Fruit fly (Drosophila melanogaster) whole organism, embryonic: ENCODE results near the gene CG13024.

Experiments
- Atf-2 ChIP-seq: fragments of 200-800 bp; sonication (Bioruptor generic); optimal IDR thresholded peaks from 2 replicates; lab custom pipeline; 2016; ENCODE audit warnings: missing biosample characterization, missing genetic modification characterization
- B-H1 ChIP-seq: fragments of 200-800 bp; sonication (Bioruptor generic); IDR thresholded peaks from 3 replicates; pipeline ENCODE4 v1.3.6; 2022; ENCODE audit warnings: missing biosample characterization, missing genetic modification characterization
- CG10209 ChIP-seq: fragments of 200-800 bp; sonication (Bioruptor generic); optimal IDR thresholded peaks from 3 replicates; lab custom pipeline; 2017; ENCODE audit warnings: missing biosample characterization, mild to moderate bottlenecking, missing genetic modification characterization, missing genetic modification reagents
- CG10267 ChIP-seq: fragments of 200-800 bp; sonication (Bioruptor generic); optimal IDR thresholded peaks from 2 replicates; lab custom pipeline; 2018; ENCODE audit warnings: missing biosample characterization, mild to moderate bottlenecking, missing genetic modification characterization, moderate library complexity
- CG10366 ChIP-seq: fragments of 200-800 bp; sonication (Bioruptor generic); IDR thresholded peaks from 2 replicates; pipeline ENCODE4 v1.3.6; 2022; ENCODE audit warnings: missing biosample characterization, missing genetic modification characterization
- CG11093 ChIP-seq: fragments of 200-800 bp; sonication (Bioruptor generic); IDR thresholded peaks from 3 replicates; pipeline ENCODE4 v1.3.6; 2022; ENCODE audit warnings: missing biosample characterization, missing genetic modification characterization
- CG1529 ChIP-seq: fragments of 200-800 bp; sonication (Bioruptor generic); optimal IDR thresholded peaks from 3 replicates; lab custom pipeline; 2018; ENCODE audit warnings: missing biosample characterization, missing genetic modification characterization
- CG15479 ChIP-seq: fragments of 200-800 bp; sonication (Bioruptor generic); optimal IDR thresholded peaks from 3 replicates; lab custom pipeline; 2019; ENCODE audit warnings: missing biosample characterization, mild to moderate bottlenecking, missing genetic modification characterization, moderate library complexity
- CG15696 ChIP-seq: fragments of 200-800 bp; sonication (Bioruptor generic); optimal IDR thresholded peaks from 2 replicates; lab custom pipeline; 2019; ENCODE audit warnings: missing biosample characterization, mild to moderate bottlenecking, missing genetic modification characterization, moderate library complexity
- CG1603 ChIP-seq: fragments of 200-800 bp; sonication (Bioruptor generic); optimal IDR thresholded peaks from 2 replicates; lab custom pipeline; 2019; ENCODE audit warnings: missing biosample characterization, mild to moderate bottlenecking, missing genetic modification characterization, moderate library complexity
- CG16813 ChIP-seq: fragments of 200-800 bp; sonication (Bioruptor generic); IDR thresholded peaks from 3 replicates; pipeline ENCODE4 v1.3.6; 2022; ENCODE audit warnings: missing biosample characterization, missing genetic modification characterization; ENCODE audit not compliant: partially characterized antibody
- CG17328 ChIP-seq: fragments of 200-800 bp; sonication (Bioruptor generic); IDR thresholded peaks from 2 replicates; pipeline ENCODE4 v1.3.6; 2022; ENCODE audit warnings: missing biosample characterization, missing genetic modification characterization
- CG17361 ChIP-seq: fragments of 200-800 bp; sonication (Bioruptor generic); IDR thresholded peaks from 3 replicates; pipeline ENCODE4 v1.3.6; 2022; ENCODE audit warnings: missing biosample characterization, missing genetic modification characterization
- CG17829 ChIP-seq: fragments of 200-800 bp; optimal IDR thresholded peaks from 2 replicates; lab custom pipeline; 2019; ENCODE audit warnings: missing biosample characterization, mild to moderate bottlenecking, missing genetic modification characterization, moderate library complexity
- CG2678 ChIP-seq: fragments of 200-800 bp; sonication (Bioruptor generic); optimal IDR thresholded peaks from 3 replicates; lab custom pipeline; 2019; ENCODE audit warnings: missing biosample characterization, mild to moderate bottlenecking, missing genetic modification characterization, moderate library complexity
- CG30403 ChIP-seq: fragments of 200-800 bp; sonication (Bioruptor generic); optimal IDR thresholded peaks from 3 replicates; lab custom pipeline; 2016; ENCODE audit warnings: missing biosample characterization, missing genetic modification characterization
- CG42726 ChIP-seq: fragments of 200-800 bp; sonication (Bioruptor generic); IDR thresholded peaks from 2 replicates; pipeline ENCODE4 v1.3.6; 2022; ENCODE audit warnings: missing biosample characterization, missing genetic modification characterization; ENCODE audit not compliant: partially characterized antibody
- CG4360 ChIP-seq: fragments of 200-800 bp; sonication (Bioruptor generic); IDR thresholded peaks from 2 replicates; pipeline ENCODE4 v1.3.6; 2022; ENCODE audit warnings: missing biosample characterization, missing genetic modification characterization
- CG4424 ChIP-seq: fragments of 200-800 bp; sonication (Bioruptor generic); optimal IDR thresholded peaks from 3 replicates; lab custom pipeline; 2016; ENCODE audit warnings: missing biosample characterization, missing genetic modification characterization
- CG4730 ChIP-seq: fragments of 200-800 bp; sonication (Bioruptor generic); IDR thresholded peaks from 2 replicates; pipeline ENCODE4 v1.3.6; 2022; ENCODE audit warnings: missing biosample characterization, missing genetic modification characterization
- D19B ChIP-seq: fragments of 200-800 bp; sonication (Bioruptor generic); optimal IDR thresholded peaks from 2 replicates; lab custom pipeline; 2017; ENCODE audit warnings: missing biosample characterization, mild to moderate bottlenecking, missing genetic modification characterization
- Dad ChIP-seq: fragments of 200-800 bp; sonication (Bioruptor generic); optimal IDR thresholded peaks from 3 replicates; lab custom pipeline; 2016; ENCODE audit warnings: missing biosample characterization, missing genetic modification characterization
- Dbx ChIP-seq: fragments of 200-800 bp; sonication (Bioruptor generic); IDR thresholded peaks from 3 replicates; pipeline ENCODE4 v1.3.6; 2022; ENCODE audit warnings: missing biosample characterization, missing genetic modification characterization
- Kr ChIP-seq: fragments of 200-800 bp; sonication (Bioruptor generic); optimal IDR thresholded peaks from 2 replicates; lab custom pipeline; 2017; ENCODE audit warnings: missing biosample characterization, mild to moderate bottlenecking, missing genetic modification characterization
- Oli ChIP-seq: fragments of 200-800 bp; sonication (Bioruptor generic); optimal IDR thresholded peaks from 2 replicates; lab custom pipeline; 2018; ENCODE audit warnings: missing biosample characterization, mild to moderate bottlenecking, missing genetic modification characterization, moderate library complexity
- PHDP ChIP-seq: fragments of 200-800 bp; sonication (Bioruptor generic); optimal IDR thresholded peaks from 3 replicates; lab custom pipeline; 2018; ENCODE audit warnings: missing biosample characterization, mild to moderate bottlenecking, missing genetic modification characterization, moderate library complexity
- Ptx1 ChIP-seq: fragments of 200-800 bp; sonication (Bioruptor generic); IDR thresholded peaks from 2 replicates; pipeline ENCODE4 v1.3.6; 2022; ENCODE audit warnings: missing biosample characterization, missing genetic modification characterization
- Sry-β ChIP-seq: fragments of 200-800 bp; sonication (Bioruptor generic); optimal IDR thresholded peaks from 2 replicates; lab custom pipeline; 2018; ENCODE audit warnings: missing biosample characterization, mild to moderate bottlenecking, missing genetic modification characterization, moderate library complexity
- Usf ChIP-seq: fragments of 200-800 bp; sonication (Bioruptor generic); optimal IDR thresholded peaks from 2 replicates; lab custom pipeline; 2017; ENCODE audit warnings: missing genotype, missing biosample characterization, missing genetic modification characterization
- Xbp1 ChIP-seq: fragments of 200-800 bp; sonication (Bioruptor generic); optimal IDR thresholded peaks from 3 replicates; lab custom pipeline; 2016; ENCODE audit warnings: missing biosample characterization, mild to moderate bottlenecking, missing genetic modification characterization
- ara ChIP-seq: fragments of 200-800 bp; sonication (Bioruptor generic); IDR thresholded peaks from 2 replicates; pipeline ENCODE4 v1.3.6; 2022; ENCODE audit warnings: missing biosample characterization, missing genetic modification characterization
- corto ChIP-seq: fragments of 200-800 bp; sonication (Bioruptor generic); optimal IDR thresholded peaks from 2 replicates; lab custom pipeline; 2016; ENCODE audit warnings: missing biosample characterization, mild to moderate bottlenecking, missing genetic modification characterization, moderate library complexity
- croc ChIP-seq: fragments of 200-800 bp; sonication (Bioruptor generic); conservative IDR thresholded peaks from 3 replicates; pipeline ENCODE4 v1.3.6; 2022; ENCODE audit warnings: missing biosample characterization, missing genetic modification characterization
- crp ChIP-seq, 2 experiments: fragments of 200-800 bp; sonication (Bioruptor generic); optimal IDR thresholded peaks; 2 replicates in 1 of 2; 3 replicates in 1 of 2; lab custom pipeline; 2017; ENCODE audit warnings: missing biosample characterization in 2 of 2, missing genetic modification characterization in 2 of 2, mild to moderate bottlenecking in 1 of 2, moderate library complexity in 1 of 2
- dimm ChIP-seq: fragments of 200-800 bp; sonication (Bioruptor generic); IDR thresholded peaks from 2 replicates; pipeline ENCODE4 v1.3.6; 2022; ENCODE audit warnings: missing biosample characterization, missing genetic modification characterization
- dysf ChIP-seq: fragments of 200-800 bp; sonication (Bioruptor generic); IDR thresholded peaks from 3 replicates; pipeline ENCODE4 v1.3.6; 2022; ENCODE audit warnings: missing biosample characterization, missing genetic modification characterization
- exex ChIP-seq: fragments of 200-800 bp; sonication (Bioruptor generic); optimal IDR thresholded peaks from 4 replicates; lab custom pipeline; 2018; ENCODE audit warnings: missing biosample characterization, mild to moderate bottlenecking, missing genetic modification characterization, moderate library complexity
- fd102C ChIP-seq: fragments of 200-800 bp; sonication (Bioruptor generic); optimal IDR thresholded peaks from 2 replicates; lab custom pipeline; 2018; ENCODE audit warnings: missing biosample characterization, mild to moderate bottlenecking, missing genetic modification characterization, moderate library complexity
- fd3F ChIP-seq: fragments of 200-800 bp; sonication (Bioruptor generic); optimal IDR thresholded peaks from 2 replicates; lab custom pipeline; 2018; ENCODE audit warnings: missing biosample characterization, mild to moderate bottlenecking, missing genetic modification characterization, moderate library complexity
- mirr ChIP-seq: fragments of 200-800 bp; sonication (Bioruptor generic); optimal IDR thresholded peaks from 3 replicates; lab custom pipeline; 2018; ENCODE audit warnings: missing biosample characterization, mild to moderate bottlenecking, missing genetic modification characterization
- nerfin-1 ChIP-seq: fragments of 200-800 bp; sonication (Bioruptor generic); optimal IDR thresholded peaks from 3 replicates; lab custom pipeline; 2019; ENCODE audit warnings: missing biosample characterization, mild to moderate bottlenecking, missing genetic modification characterization, moderate library complexity
- odd ChIP-seq: fragments of 200-800 bp; sonication (Bioruptor generic); optimal IDR thresholded peaks from 2 replicates; lab custom pipeline; 2017; ENCODE audit warnings: missing biosample characterization, mild to moderate bottlenecking, missing genetic modification characterization
- onecut ChIP-seq: fragments of 200-800 bp; sonication (Bioruptor generic); IDR thresholded peaks from 2 replicates; pipeline ENCODE4 v1.3.6; 2022; ENCODE audit warnings: missing biosample characterization, missing genetic modification characterization
- org-1 ChIP-seq: fragments of 200-800 bp; sonication (Bioruptor generic); optimal IDR thresholded peaks from 2 replicates; lab custom pipeline; 2017; ENCODE audit warnings: missing biosample characterization, missing genetic modification characterization
- pnt ChIP-seq: fragments of 200-800 bp; sonication (Bioruptor generic); optimal IDR thresholded peaks from 3 replicates; lab custom pipeline; 2016; ENCODE audit warnings: missing biosample characterization, missing genetic modification characterization
- pros ChIP-seq: fragments of 200-800 bp; sonication (Bioruptor generic); optimal IDR thresholded peaks from 3 replicates; lab custom pipeline; 2019; ENCODE audit warnings: missing biosample characterization, mild to moderate bottlenecking, missing genetic modification characterization, moderate library complexity
- sens ChIP-seq: fragments of 200-800 bp; sonication (Bioruptor generic); peaks from one replicate; lab custom pipeline; 2016; ENCODE audit warnings: missing biosample characterization, missing genetic modification characterization
- trem ChIP-seq: fragments of 200-800 bp; optimal IDR thresholded peaks from 3 replicates; lab custom pipeline; 2019; ENCODE audit warnings: missing biosample characterization, mild to moderate bottlenecking, missing genetic modification characterization, moderate library complexity
- twi ChIP-seq: fragments of 200-800 bp; optimal IDR thresholded peaks from 2 replicates; lab custom pipeline; 2019; ENCODE audit warnings: missing biosample characterization, mild to moderate bottlenecking, missing genetic modification characterization, moderate library complexity

CG13024 gene

dm6 chr3L:16768001-16768652 is 60.7 kb downstream of the CG13024 start (continued):
- TF ChIP-seq CG10366 (GFP tag; lab: Robert Waterston, UW), result peak; percentile 20; the same call in 1 of the 2 replicates
- peak; percentile 29 for TF ChIP-seq nerfin-1 (tag; lab: Kevin White, UChicago)
- no peak for TF ChIP-seq mirr
- peak; percentile 55 for TF ChIP-seq Ptx1 (GFP tag; lab: Robert Waterston, UW)
- TF ChIP-seq pros (GFP tag; lab: Kevin White, UChicago), result peak; percentile 88
- no peak for TF ChIP-seq fd3F (GFP tag; lab: Kevin White, UChicago)
- TF ChIP-seq Oli (tag; lab: Kevin White, UChicago), result peak; percentile 50
- no peak for TF ChIP-seq crp (GFP tag; optimal IDR thresholded peaks at IDR 0.05; lab: Kevin White, UChicago)
- no peak for TF ChIP-seq corto
- TF ChIP-seq exex (tag; lab: Kevin White, UChicago), result no peak
- peak; percentile 29 for TF ChIP-seq PHDP (tag; lab: Kevin White, UChicago)
- TF ChIP-seq twi (tag; lab: Kevin White, UChicago), result peak; percentile 53
- TF ChIP-seq onecut (GFP tag; lab: Robert Waterston, UW), result 0 out of 2 replicates have a peak, but pooled peaks have one; percentile 12
- no peak for TF ChIP-seq odd (GFP tag; lab: Kevin White, UChicago)
- TF ChIP-seq CG2678 (tag; lab: Kevin White, UChicago), result peak; percentile 50
- TF ChIP-seq pnt (GFP tag; lab: Kevin White, UChicago), result peak; percentile 48
- peak; percentile 34 for TF ChIP-seq org-1 (GFP tag; lab: Kevin White, UChicago)
- TF ChIP-seq B-H1 (GFP tag; lab: Robert Waterston, UW), result peak; percentile 35; the same call in 2 of the 3 replicates
- peak; percentile 36; the same call in 1 of the 2 replicates for TF ChIP-seq CG4730
- peak; percentile 51 for TF ChIP-seq trem (tag; lab: Kevin White, UChicago)
- TF ChIP-seq CG17829 (tag; lab: Kevin White, UChicago), result peak; percentile 54
- peak; percentile 42 for TF ChIP-seq CG10267
- no peak for TF ChIP-seq Atf-2 (GFP tag; lab: Kevin White, UChicago)
- TF ChIP-seq Dbx (GFP tag; lab: Robert Waterston, UW), result no peak
- TF ChIP-seq Kr (GFP tag; lab: Kevin White, UChicago), result peak; percentile 15
- TF ChIP-seq CG4360 (GFP tag; lab: Robert Waterston, UW), result 0 out of 2 replicates have a peak, but pooled peaks have one; percentile 34
- peak; percentile 54 for TF ChIP-seq CG17328 (GFP tag; lab: Robert Waterston, UW)
- TF ChIP-seq CG15479 (GFP tag; lab: Kevin White, UChicago), result peak; percentile 60
- TF ChIP-seq Dad (GFP tag; lab: Kevin White, UChicago), result no peak
- TF ChIP-seq CG30403 (GFP tag; lab: Kevin White, UChicago), result peak; percentile 39
- TF ChIP-seq Usf, result no peak
- peak; percentile 55 for TF ChIP-seq fd102C
- TF ChIP-seq CG1529 (GFP tag; lab: Kevin White, UChicago), result no peak
- no peak for TF ChIP-seq dimm (GFP tag; lab: Robert Waterston, UW)
- peak; percentile 42 for TF ChIP-seq Xbp1 (GFP tag; lab: Kevin White, UChicago)
- TF ChIP-seq CG11093 (GFP tag; lab: Robert Waterston, UW), result 0 out of 3 replicates have a peak, but pooled peaks have one; percentile 31
- 0 out of 3 replicates have a peak, but pooled peaks have one; percentile 37 for TF ChIP-seq CG17361
- TF ChIP-seq CG10209 (GFP tag; lab: Kevin White, UChicago), result peak; percentile 8
- TF ChIP-seq CG42726 (GFP tag; lab: Robert Waterston, UW), result no peak
- peak; percentile 82 for TF ChIP-seq D19B
- TF ChIP-seq CG4424 (GFP tag; lab: Kevin White, UChicago), result peak; percentile 22
- no peak for TF ChIP-seq Sry-β
- TF ChIP-seq CG15696 (tag; lab: Kevin White, UChicago), result peak; percentile 66
- TF ChIP-seq ara (GFP tag; lab: Robert Waterston, UW), result peak; percentile 52; the same call in 1 of the 2 replicates
- peak; percentile 32; the same call in 1 of the 3 replicates for TF ChIP-seq croc (GFP tag; lab: Robert Waterston, UW)
- peak; percentile 94 for TF ChIP-seq sens (GFP tag; lab: Kevin White, UChicago)
- peak; percentile 57; the same call in 2 of the 3 replicates for TF ChIP-seq CG16813
- TF ChIP-seq dysf, result 0 out of 3 replicates have a peak, but pooled peaks have one; percentile 9
- TF ChIP-seq CG1603 (tag; lab: Kevin White, UChicago), result peak; percentile 83
